Fruit fly (Drosophila melanogaster) whole organism, embryonic: ENCODE data around the gene CIA30.

ENCODE experiments used
- BEAF-32 ChIP-seq: fragments of 200-800 bp; sonication (Bioruptor generic); optimal IDR thresholded peaks from 3 replicates; lab custom pipeline; 2017; ENCODE audit warnings: missing biosample characterization, missing genetic modification characterization, mild to moderate bottlenecking, moderate library complexity, missing genetic modification reagents
- CG1603 ChIP-seq: fragments of 200-800 bp; sonication (Bioruptor generic); optimal IDR thresholded peaks from 2 replicates; lab custom pipeline; 2019; ENCODE audit warnings: missing biosample characterization, mild to moderate bottlenecking, missing genetic modification characterization, moderate library complexity
- CG1647 ChIP-seq: fragments of 200-800 bp; sonication (Bioruptor generic); optimal IDR thresholded peaks from 3 replicates; lab custom pipeline; 2016; ENCODE audit warnings: missing biosample characterization, missing genetic modification characterization
- CG16813 ChIP-seq: fragments of 200-800 bp; sonication (Bioruptor generic); IDR thresholded peaks from 3 replicates; pipeline ENCODE4 v1.3.6; 2022; ENCODE audit warnings: missing biosample characterization, missing genetic modification characterization; ENCODE audit not compliant: partially characterized antibody
- CG17328 ChIP-seq: fragments of 200-800 bp; sonication (Bioruptor generic); IDR thresholded peaks from 2 replicates; pipeline ENCODE4 v1.3.6; 2022; ENCODE audit warnings: missing biosample characterization, missing genetic modification characterization
- CG2116 ChIP-seq: fragments of 200-800 bp; sonication (Bioruptor generic); optimal IDR thresholded peaks from 3 replicates; lab custom pipeline; 2018; ENCODE audit warnings: missing biosample characterization, mild to moderate bottlenecking, missing genetic modification characterization
- CG4617 ChIP-seq: fragments of 200-800 bp; sonication (Bioruptor generic); optimal IDR thresholded peaks from 3 replicates; lab custom pipeline; 2016; ENCODE audit warnings: missing biosample characterization, missing genetic modification characterization, borderline replicate concordance
- CG6272 ChIP-seq: fragments of 200-800 bp; sonication (Bioruptor generic); IDR thresholded peaks from 2 replicates; pipeline ENCODE4 v1.3.6; 2022; ENCODE audit warnings: missing biosample characterization, missing genetic modification characterization
- CG6683 ChIP-seq: fragments of 200-800 bp; sonication (Bioruptor generic); optimal IDR thresholded peaks from 2 replicates; lab custom pipeline; 2017; ENCODE audit warnings: missing biosample characterization, mild to moderate bottlenecking, missing genetic modification characterization, missing genetic modification reagents
- CG7963 ChIP-seq: fragments of 200-800 bp; sonication (Bioruptor generic); IDR thresholded peaks from 3 replicates; pipeline ENCODE4 v1.3.6; 2022; ENCODE audit warnings: missing biosample characterization, missing genetic modification characterization; ENCODE audit not compliant: partially characterized antibody
- CG9797 ChIP-seq: fragments of 200-800 bp; sonication (Bioruptor generic); optimal IDR thresholded peaks from 3 replicates; lab custom pipeline; 2018; ENCODE audit warnings: missing biosample characterization, mild to moderate bottlenecking, missing genetic modification characterization
- CG9932 ChIP-seq: fragments of 200-800 bp; sonication (Bioruptor generic); IDR thresholded peaks from 2 replicates; pipeline ENCODE4 v1.3.6; 2022; ENCODE audit warnings: missing biosample characterization, missing genetic modification characterization
- Dll ChIP-seq: fragments of 200-800 bp; sonication (Bioruptor generic); IDR thresholded peaks from 4 replicates; pipeline ENCODE4 v1.3.6; 2022; ENCODE audit warnings: missing biosample characterization, missing genetic modification characterization; ENCODE audit not compliant: partially characterized antibody
- Doc3 ChIP-seq: fragments of 200-800 bp; sonication (Bioruptor generic); IDR thresholded peaks from 3 replicates; pipeline ENCODE4 v1.3.6; 2022; ENCODE audit warnings: missing biosample characterization, missing genetic modification characterization; ENCODE audit not compliant: partially characterized antibody
- Dp ChIP-seq: fragments of 200-800 bp; sonication (Bioruptor generic); optimal IDR thresholded peaks from 2 replicates; lab custom pipeline; 2018; ENCODE audit warnings: missing biosample characterization, mild to moderate bottlenecking, missing genetic modification characterization, moderate library complexity
- Dref ChIP-seq: fragments of 200-800 bp; sonication (Bioruptor generic); IDR thresholded peaks from 2 replicates; pipeline ENCODE4 v1.3.6; 2022; ENCODE audit warnings: missing biosample characterization, missing genetic modification characterization
- E2f2 ChIP-seq: fragments of 200-800 bp; sonication (Bioruptor generic); IDR thresholded peaks from 2 replicates; pipeline ENCODE4 v1.3.6; 2022; ENCODE audit warnings: missing biosample characterization, missing genetic modification characterization
- Fer2 ChIP-seq: fragments of 200-800 bp; sonication (Bioruptor generic); optimal IDR thresholded peaks from 2 replicates; lab custom pipeline; 2018; ENCODE audit warnings: missing biosample characterization, mild to moderate bottlenecking, missing genetic modification characterization, moderate library complexity
- HLH4C ChIP-seq: fragments of 200-800 bp; sonication (Bioruptor generic); IDR thresholded peaks from 3 replicates; pipeline ENCODE4 v1.3.6; 2022; ENCODE audit warnings: missing biosample characterization, missing genetic modification characterization; ENCODE audit not compliant: partially characterized antibody
- Lhr ChIP-seq: fragments of 200-800 bp; sonication (Bioruptor generic); optimal IDR thresholded peaks from 3 replicates; lab custom pipeline; 2017; ENCODE audit warnings: mild to moderate bottlenecking, missing biosample characterization, missing genetic modification reagents, missing genetic modification characterization
- MBD-R2 ChIP-seq: fragments of 200-800 bp; sonication (Bioruptor generic); IDR thresholded peaks from 2 replicates; pipeline ENCODE4 v1.3.6; 2022; ENCODE audit warnings: missing biosample characterization, missing genetic modification characterization
- Med ChIP-seq: fragments of 200-800 bp; sonication (Bioruptor generic); peaks from one replicate; lab custom pipeline; 2016; ENCODE audit warnings: missing biosample characterization, missing genetic modification characterization, mild to moderate bottlenecking, inconsistent platforms, moderate library complexity
- Opbp ChIP-seq: fragments of 200-800 bp; sonication (Bioruptor generic); IDR thresholded peaks from 3 replicates; pipeline ENCODE4 v1.3.6; 2022; ENCODE audit warnings: missing biosample characterization, missing genetic modification characterization; ENCODE audit not compliant: partially characterized antibody
- Pdp1 ChIP-seq, 2 experiments: fragments of 200-800 bp; sonication (Bioruptor generic); optimal IDR thresholded peaks; 3 replicates each; lab custom pipeline; 2016; ENCODE audit warnings: missing biosample characterization in 2 of 2, missing genetic modification characterization in 2 of 2, mild to moderate bottlenecking in 1 of 2, moderate library complexity in 1 of 2
- Sin3A ChIP-seq: fragments of >200 bp; optimal IDR thresholded peaks from 2 replicates; lab custom pipeline; 2018
- Sry-δ ChIP-seq: fragments of 200-800 bp; sonication (Bioruptor generic); optimal IDR thresholded peaks from 2 replicates; lab custom pipeline; 2016; ENCODE audit warnings: missing biosample characterization, missing genetic modification characterization
- Stat92E ChIP-seq, 3 experiments: fragments of >200 bp in 2 of 3; fragments of 200-800 bp in 1 of 3; sonication (Bioruptor generic) in 1 of 3; optimal IDR thresholded peaks; 2 replicates each; lab custom pipeline; 2017 to 2019; ENCODE audit warnings: missing biosample characterization in 3 of 3, missing genetic modification characterization in 3 of 3, mild to moderate bottlenecking in 1 of 3, moderate library complexity in 1 of 3
- abd-A ChIP-seq: fragments of 200-800 bp; sonication (Bioruptor generic); optimal IDR thresholded peaks from 3 replicates; lab custom pipeline; 2019; ENCODE audit warnings: missing biosample characterization, mild to moderate bottlenecking, missing genetic modification characterization, moderate library complexity
- amos ChIP-seq: fragments of 200-800 bp; sonication (Bioruptor generic); IDR thresholded peaks from 2 replicates; pipeline ENCODE4 v1.3.6; 2022; ENCODE audit warnings: missing biosample characterization, missing genetic modification characterization; ENCODE audit not compliant: partially characterized antibody
- aop ChIP-seq: fragments of 200-800 bp; sonication (Bioruptor generic); IDR thresholded peaks from 2 replicates; pipeline ENCODE4 v1.3.6; 2022; ENCODE audit warnings: missing biosample characterization, missing genetic modification characterization
- gfzf ChIP-seq: fragments of 200-800 bp; sonication (Bioruptor generic); optimal IDR thresholded peaks from 2 replicates; lab custom pipeline; 2016; ENCODE audit warnings: missing biosample characterization, mild to moderate bottlenecking, missing genetic modification characterization, moderate library complexity
- hbn ChIP-seq: fragments of 200-800 bp; sonication (Bioruptor generic); IDR thresholded peaks from 2 replicates; pipeline ENCODE4 v1.3.6; 2022; ENCODE audit warnings: missing biosample characterization, missing genetic modification characterization; ENCODE audit not compliant: partially characterized antibody
- inv ChIP-seq: fragments of 200-800 bp; sonication (Bioruptor generic); IDR thresholded peaks from 2 replicates; pipeline ENCODE4 v1.3.6; 2022; ENCODE audit warnings: missing biosample characterization, missing genetic modification characterization; ENCODE audit not compliant: partially characterized antibody
- kah ChIP-seq: fragments of 200-800 bp; sonication (Bioruptor generic); optimal IDR thresholded peaks from 2 replicates; lab custom pipeline; 2018; ENCODE audit warnings: missing biosample characterization, mild to moderate bottlenecking, missing genetic modification characterization
- phol ChIP-seq: fragments of 200-800 bp; sonication (Bioruptor generic); optimal IDR thresholded peaks from 3 replicates; lab custom pipeline; 2018; ENCODE audit warnings: missing biosample characterization, mild to moderate bottlenecking, missing genetic modification characterization, moderate library complexity
- pita ChIP-seq: fragments of 200-800 bp; sonication (Bioruptor generic); optimal IDR thresholded peaks from 2 replicates; lab custom pipeline; 2017; ENCODE audit warnings: missing biosample characterization, mild to moderate bottlenecking, missing genetic modification characterization
- pzg ChIP-seq: fragments of 200-800 bp; sonication (Bioruptor generic); optimal IDR thresholded peaks from 3 replicates; lab custom pipeline; 2018; ENCODE audit warnings: missing biosample characterization, mild to moderate bottlenecking, missing genetic modification characterization, moderate library complexity
- row ChIP-seq: fragments of 200-800 bp; sonication (Bioruptor generic); IDR thresholded peaks from 3 replicates; pipeline ENCODE4 v1.3.6; 2022; ENCODE audit warnings: missing biosample characterization, missing genetic modification characterization
- sens ChIP-seq: fragments of 200-800 bp; sonication (Bioruptor generic); peaks from one replicate; lab custom pipeline; 2016; ENCODE audit warnings: missing biosample characterization, missing genetic modification characterization
- sna ChIP-seq: fragments of 200-800 bp; sonication (Bioruptor generic); IDR thresholded peaks from 2 replicates; pipeline ENCODE4 v1.3.6; 2022; ENCODE audit warnings: missing biosample characterization, missing genetic modification characterization; ENCODE audit not compliant: partially characterized antibody
- stwl ChIP-seq: fragments of 200-800 bp; sonication (Bioruptor generic); optimal IDR thresholded peaks from 3 replicates; lab custom pipeline; 2018; ENCODE audit warnings: missing biosample characterization, mild to moderate bottlenecking, missing genetic modification characterization, moderate library complexity
- tgo ChIP-seq: fragments of 200-800 bp; sonication (Bioruptor generic); IDR thresholded peaks from 3 replicates; pipeline ENCODE4 v1.3.6; 2022; ENCODE audit warnings: missing biosample characterization, missing genetic modification characterization
- tna ChIP-seq: fragments of 200-800 bp; sonication (Bioruptor generic); IDR thresholded peaks from 2 replicates; pipeline ENCODE4 v1.3.6; 2022; ENCODE audit warnings: missing biosample characterization, missing genetic modification characterization; ENCODE audit not compliant: partially characterized antibody
- unc-4 ChIP-seq: fragments of 200-800 bp; sonication (Bioruptor generic); IDR thresholded peaks from 2 replicates; pipeline ENCODE4 v1.3.6; 2022; ENCODE audit warnings: missing biosample characterization, missing genetic modification characterization; ENCODE audit not compliant: partially characterized antibody
- zen2 ChIP-seq: fragments of 200-800 bp; sonication (Bioruptor generic); IDR thresholded peaks from 3 replicates; pipeline ENCODE4 v1.3.6; 2022; ENCODE audit warnings: missing biosample characterization, missing genetic modification characterization; ENCODE audit not compliant: partially characterized antibody
- zfh1 ChIP-seq: fragments of 200-800 bp; sonication (Bioruptor generic); IDR thresholded peaks from 3 replicates; pipeline ENCODE4 v1.3.6; 2022; ENCODE audit warnings: missing biosample characterization, missing genetic modification characterization

Gene CIA30

DNA sequence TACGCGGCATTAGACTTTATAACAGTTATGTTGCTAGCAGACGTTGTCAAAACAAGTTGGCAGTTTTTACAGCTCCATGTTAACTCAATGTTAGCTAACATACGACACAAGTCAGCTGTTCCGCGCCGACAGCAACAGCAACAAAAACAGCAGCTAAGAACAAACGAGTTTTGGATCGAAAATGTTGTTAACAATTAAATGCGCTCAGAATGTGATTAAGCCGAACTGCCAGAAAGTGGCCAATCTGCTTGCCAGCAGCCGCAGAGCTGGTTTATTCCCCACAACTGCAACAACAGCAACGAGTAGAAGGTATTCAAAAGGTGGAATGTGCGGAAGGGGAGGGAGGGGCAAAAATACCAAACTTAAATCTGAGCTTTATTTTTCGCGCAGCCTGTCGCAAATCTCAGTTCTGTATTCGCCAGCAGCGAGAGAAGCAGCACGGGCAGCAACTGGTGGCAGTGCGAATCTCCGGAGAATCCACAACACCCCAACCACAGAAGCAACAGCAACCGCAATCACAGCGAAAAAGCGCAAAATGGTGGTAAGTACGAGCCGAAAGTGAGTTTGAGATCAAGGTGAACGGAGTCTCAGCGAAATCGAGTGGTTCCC, 13.6 kb upstream of the CIA30 start, which contains the start of gene Pcd (continued):
- TF ChIP-seq MBD-R2 (GFP tag; lab: Robert Waterston, UW), result peak; percentile 83
- no peak for TF ChIP-seq kah
- TF ChIP-seq CG6683 (GFP tag; lab: Kevin White, UChicago), result no peak
- peak; percentile 38 for TF ChIP-seq gfzf
- TF ChIP-seq zen2, result no peak
- peak; percentile 48 for TF ChIP-seq abd-A (tag; lab: Kevin White, UChicago)
- peak in 1 of 3 experiments; percentile 53 for TF ChIP-seq Stat92E (GFP tag; optimal IDR thresholded peaks at IDR 0.05; lab: Kevin White, UChicago)

DNA sequence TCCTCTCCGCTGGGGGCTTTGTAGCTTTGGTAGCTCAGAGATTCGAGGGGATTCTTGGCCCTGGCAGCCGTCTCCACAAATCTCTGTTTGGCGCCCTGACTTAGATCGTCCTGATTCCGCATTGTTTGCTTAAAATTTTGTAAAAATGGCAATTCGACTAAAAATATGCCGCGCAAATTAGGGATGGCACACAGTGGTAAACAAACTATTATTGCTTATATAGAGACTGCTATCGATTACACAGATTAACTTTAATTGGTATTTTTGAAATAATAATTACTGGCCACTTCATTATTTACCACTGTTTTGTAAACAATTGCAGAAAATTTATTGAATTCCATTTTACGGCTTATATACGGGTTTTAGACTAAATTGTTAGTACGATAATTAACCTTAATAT, 12.0 kb upstream of the CIA30 start, which contains the start of the genes Naa40 and CG18731:
TSS of gene Naa40 (minus strand) at position 206 of the 400 bp plus-strand sequence.
TSS of gene CG18731 (plus strand) at position 283 of the 400 bp plus-strand sequence.
- TF ChIP-seq pzg (GFP tag; lab: Kevin White, UChicago), result peak; percentile 63
- TF ChIP-seq Dref (GFP tag; lab: Robert Waterston, UW), result peak; percentile 71
- TF ChIP-seq CG1603 (tag; lab: Kevin White, UChicago), result peak; percentile 44
- peak; percentile 44 for TF ChIP-seq Lhr
- peak; percentile 63 for TF ChIP-seq CG16813 (GFP tag; lab: Robert Waterston, UW)
- TF ChIP-seq CG17328, result no peak
- TF ChIP-seq Pdp1 (GFP tag; optimal IDR thresholded peaks at IDR 0.05; lab: Kevin White, UChicago), result no peak
- TF ChIP-seq unc-4 (GFP tag; lab: Robert Waterston, UW), result peak; percentile 78
- peak; percentile 55 for TF ChIP-seq CG9932 (GFP tag; lab: Robert Waterston, UW)
- peak; percentile 68 for TF ChIP-seq hbn (GFP tag; lab: Robert Waterston, UW)
- peak; percentile 48; the same call in 1 of the 2 replicates for TF ChIP-seq inv (GFP tag; lab: Robert Waterston, UW)
- peak; percentile 23 for TF ChIP-seq CG2116 (GFP tag; lab: Kevin White, UChicago)
- no peak for TF ChIP-seq zfh1 (GFP tag; lab: Robert Waterston, UW)
- TF ChIP-seq E2f2 (GFP tag; lab: Robert Waterston, UW), result peak; percentile 88
- peak; percentile 39; the same call in 1 of the 3 replicates for TF ChIP-seq row (GFP tag; lab: Robert Waterston, UW)
- TF ChIP-seq Doc3, result peak; percentile 63
- TF ChIP-seq stwl (tag; lab: Kevin White, UChicago), result peak; percentile 38
- peak; percentile 17 for TF ChIP-seq Sin3A (lab: Kevin White, UChicago)
- peak; percentile 48 for TF ChIP-seq HLH4C (GFP tag; lab: Robert Waterston, UW)
- 0 out of 3 replicates have a peak, but pooled peaks have one; percentile 47 for TF ChIP-seq CG7963 (GFP tag; lab: Robert Waterston, UW)
- peak; percentile 38; the same call in 1 of the 2 replicates for TF ChIP-seq CG6272
- no peak for TF ChIP-seq pita (GFP tag; lab: Kevin White, UChicago)
- TF ChIP-seq Sry-δ (GFP tag; lab: Kevin White, UChicago), result peak; percentile 88
- peak; percentile 62 for TF ChIP-seq sna
- TF ChIP-seq CG9797 (GFP tag; lab: Kevin White, UChicago), result peak; percentile 42
- peak; percentile 60 for TF ChIP-seq sens (GFP tag; lab: Kevin White, UChicago)
- TF ChIP-seq Opbp (GFP tag; lab: Robert Waterston, UW), result peak; percentile 81; the same call in 2 of the 3 replicates
- no peak for TF ChIP-seq Fer2 (tag; lab: Kevin White, UChicago)
- 0 out of 2 replicates have a peak, but pooled peaks have one; percentile 38 for TF ChIP-seq tna (GFP tag; lab: Robert Waterston, UW)
- TF ChIP-seq BEAF-32 (GFP tag; lab: Kevin White, UChicago), result peak; percentile 79
- peak; percentile 25 for TF ChIP-seq CG4617
- peak; percentile 61 for TF ChIP-seq Med (GFP tag; lab: Kevin White, UChicago)
- peak; percentile 18 for TF ChIP-seq phol
- TF ChIP-seq amos (GFP tag; lab: Robert Waterston, UW), result peak; percentile 74
- peak; percentile 66; the same call in 3 of the 4 replicates for TF ChIP-seq Dll
- TF ChIP-seq abd-A (tag; lab: Kevin White, UChicago), result peak; percentile 28
- no peak for TF ChIP-seq aop (GFP tag; lab: Robert Waterston, UW)
- no peak for TF ChIP-seq tgo (GFP tag; lab: Robert Waterston, UW)
- TF ChIP-seq Dp (GFP tag; lab: Kevin White, UChicago), result peak; percentile 75
- no peak for TF ChIP-seq CG1647
